Worm (Caenorhabditis elegans) whole organism, L4/young adult: ENCODE data around the gene fbxb-111.

Source experiments
- W03F9.2 ChIP-seq: fragments of 150-350 bp; optimal IDR thresholded peaks from 2 replicates; lab custom pipeline; 2014; ENCODE audit warnings: missing biosample characterization, missing genetic modification characterization
- dao-5 ChIP-seq: sonication (generic microtip); optimal IDR thresholded peaks from 2 replicates; lab custom pipeline; 2016; ENCODE audit warnings: missing genotype, missing genetic modification characterization, moderate library complexity, missing compliant biosample characterization

DNA sequence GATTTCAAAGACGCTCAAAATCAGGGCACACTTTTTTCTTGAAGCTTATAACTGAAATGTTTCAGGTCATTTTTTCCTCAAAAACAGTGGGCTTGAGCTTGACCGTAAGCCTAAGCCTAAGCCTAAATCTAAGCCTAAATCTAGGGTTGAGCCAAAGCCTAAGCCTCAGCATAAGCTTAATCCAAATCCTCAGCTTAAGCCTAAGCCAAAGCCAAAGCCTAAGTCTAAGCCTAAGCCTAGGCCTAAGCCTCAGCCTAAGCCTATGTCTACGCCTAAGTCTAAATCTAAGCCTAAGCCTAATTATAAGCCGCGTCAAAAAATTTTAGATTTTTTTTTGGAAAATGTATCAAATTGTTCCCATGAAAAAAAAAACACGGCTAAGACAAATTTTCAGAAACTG lies 40.5 kb downstream of the fbxb-111 start:
- no peak for TF ChIP-seq dao-5 (tag; lab: Kevin White, UChicago)
- no peak for TF ChIP-seq W03F9.2
